Worm (Caenorhabditis elegans): Measurements from ENCODE around the gene C11H1.7.

ce11 chrX:14297209-14297608, 30.0 kb upstream of the C11H1.7 start:
- TF ChIP-seq dao-5 (tag; optimal IDR thresholded peaks at IDR 0.05) (no peak), W03F9.2 (tag; optimal IDR thresholded peaks at IDR 0.05) (no peak)

Data from whole organism, L4/young adult.